Fruit fly (Drosophila melanogaster) whole organism, embryonic: ENCODE data around the gene CG7149.

ENCODE experiments used
- Antp ChIP-seq: fragments of 200-800 bp; sonication (Bioruptor generic); optimal IDR thresholded peaks from 3 replicates; lab custom pipeline; 2016; ENCODE audit warnings: missing biosample characterization, missing genetic modification characterization
- Atf3 ChIP-seq: fragments of 200-800 bp; sonication (Bioruptor generic); optimal IDR thresholded peaks from 3 replicates; lab custom pipeline; 2016; ENCODE audit warnings: missing biosample characterization, missing genetic modification characterization
- B-H1 ChIP-seq: fragments of 200-800 bp; sonication (Bioruptor generic); IDR thresholded peaks from 3 replicates; pipeline ENCODE4 v1.3.6; 2022; ENCODE audit warnings: missing biosample characterization, missing genetic modification characterization
- Bteb2 ChIP-seq: fragments of 200-800 bp; sonication (Bioruptor generic); optimal IDR thresholded peaks from 2 replicates; lab custom pipeline; 2016; ENCODE audit warnings: missing biosample characterization, missing genetic modification characterization
- CG10366 ChIP-seq: fragments of 200-800 bp; sonication (Bioruptor generic); IDR thresholded peaks from 2 replicates; pipeline ENCODE4 v1.3.6; 2022; ENCODE audit warnings: missing biosample characterization, missing genetic modification characterization
- CG10431 ChIP-seq: fragments of 200-800 bp; sonication (Bioruptor generic); optimal IDR thresholded peaks from 3 replicates; lab custom pipeline; 2018; ENCODE audit warnings: missing biosample characterization, mild to moderate bottlenecking, missing genetic modification characterization
- CG10654 ChIP-seq: fragments of 200-800 bp; sonication (Bioruptor generic); optimal IDR thresholded peaks from 2 replicates; lab custom pipeline; 2016; ENCODE audit warnings: missing biosample characterization, missing genetic modification characterization
- CG11247 ChIP-seq: fragments of 200-800 bp; sonication (Bioruptor generic); IDR thresholded peaks from 2 replicates; pipeline ENCODE4 v1.3.6; 2022; ENCODE audit warnings: missing biosample characterization, missing genetic modification characterization
- CG11504 ChIP-seq: fragments of 200-800 bp; sonication (Bioruptor generic); optimal IDR thresholded peaks from 3 replicates; lab custom pipeline; 2019; ENCODE audit warnings: missing biosample characterization, mild to moderate bottlenecking, missing genetic modification characterization, moderate library complexity
- CG1233 ChIP-seq: fragments of 200-800 bp; sonication (Bioruptor generic); optimal IDR thresholded peaks from 4 replicates; lab custom pipeline; 2018; ENCODE audit warnings: missing biosample characterization, mild to moderate bottlenecking, missing genetic modification characterization
- CG14050 ChIP-seq: fragments of 200-800 bp; sonication (Bioruptor generic); IDR thresholded peaks from 3 replicates; pipeline ENCODE4 v1.3.6; 2022; ENCODE audit warnings: missing biosample characterization, missing genetic modification characterization
- CG14667 ChIP-seq: fragments of 200-800 bp; sonication (Bioruptor generic); IDR thresholded peaks from 2 replicates; pipeline ENCODE4 v1.3.6; 2022; ENCODE audit warnings: missing biosample characterization, missing genetic modification characterization
- CG14710 ChIP-seq: fragments of 200-800 bp; sonication (Bioruptor generic); optimal IDR thresholded peaks from 3 replicates; lab custom pipeline; 2019; ENCODE audit warnings: missing biosample characterization, mild to moderate bottlenecking, missing genetic modification characterization, moderate library complexity
- CG1529 ChIP-seq: fragments of 200-800 bp; sonication (Bioruptor generic); optimal IDR thresholded peaks from 3 replicates; lab custom pipeline; 2018; ENCODE audit warnings: missing biosample characterization, missing genetic modification characterization
- CG1602 ChIP-seq: fragments of 200-800 bp; sonication (Bioruptor generic); optimal IDR thresholded peaks from 3 replicates; lab custom pipeline; 2016; ENCODE audit warnings: missing biosample characterization, missing genetic modification characterization
- CG16779 ChIP-seq: fragments of 200-800 bp; sonication (Bioruptor generic); IDR thresholded peaks from 2 replicates; pipeline ENCODE4 v1.3.6; 2022; ENCODE audit warnings: missing biosample characterization, missing genetic modification characterization
- CG18262 ChIP-seq: fragments of 200-800 bp; optimal IDR thresholded peaks from 3 replicates; lab custom pipeline; 2019; ENCODE audit warnings: missing biosample characterization, mild to moderate bottlenecking, missing genetic modification characterization, moderate library complexity
- CG31365 ChIP-seq: fragments of 200-800 bp; sonication (Bioruptor generic); optimal IDR thresholded peaks from 2 replicates; lab custom pipeline; 2018; ENCODE audit warnings: missing biosample characterization, mild to moderate bottlenecking, missing genetic modification characterization
- CG3407 ChIP-seq: fragments of 200-800 bp; sonication (Bioruptor generic); optimal IDR thresholded peaks from 2 replicates; lab custom pipeline; 2018; ENCODE audit warnings: missing biosample characterization, mild to moderate bottlenecking, missing genetic modification characterization
- CG4328 ChIP-seq: fragments of 200-800 bp; sonication (Bioruptor generic); optimal IDR thresholded peaks from 3 replicates; lab custom pipeline; 2017; ENCODE audit warnings: missing biosample characterization, missing genetic modification reagents, missing genetic modification characterization
- CG4424 ChIP-seq: fragments of 200-800 bp; sonication (Bioruptor generic); optimal IDR thresholded peaks from 3 replicates; lab custom pipeline; 2016; ENCODE audit warnings: missing biosample characterization, missing genetic modification characterization
- CG6765 ChIP-seq: fragments of 200-800 bp; sonication (Bioruptor generic); optimal IDR thresholded peaks from 3 replicates; lab custom pipeline; 2017; ENCODE audit warnings: missing biosample characterization, mild to moderate bottlenecking, missing genetic modification characterization
- CG8478 ChIP-seq: fragments of >200 bp; optimal IDR thresholded peaks from 2 replicates; lab custom pipeline; 2018
- D19B ChIP-seq: fragments of 200-800 bp; sonication (Bioruptor generic); optimal IDR thresholded peaks from 2 replicates; lab custom pipeline; 2017; ENCODE audit warnings: missing biosample characterization, mild to moderate bottlenecking, missing genetic modification characterization
- Dip2 ChIP-seq: fragments of 200-800 bp; sonication (Bioruptor generic); IDR thresholded peaks from 2 replicates; pipeline ENCODE4 v1.3.6; 2022; ENCODE audit warnings: missing biosample characterization, missing genetic modification characterization
- E2f2 ChIP-seq: fragments of 200-800 bp; sonication (Bioruptor generic); IDR thresholded peaks from 2 replicates; pipeline ENCODE4 v1.3.6; 2022; ENCODE audit warnings: missing biosample characterization, missing genetic modification characterization
- Ets97D ChIP-seq: fragments of 200-800 bp; sonication (Bioruptor generic); optimal IDR thresholded peaks from 3 replicates; lab custom pipeline; 2016; ENCODE audit warnings: missing biosample characterization, missing genetic modification characterization
- Fer2 ChIP-seq: fragments of 200-800 bp; sonication (Bioruptor generic); optimal IDR thresholded peaks from 2 replicates; lab custom pipeline; 2018; ENCODE audit warnings: missing biosample characterization, mild to moderate bottlenecking, missing genetic modification characterization, moderate library complexity
- Gug ChIP-seq: fragments of 200-800 bp; sonication (Bioruptor generic); IDR thresholded peaks from 4 replicates; pipeline ENCODE4 v1.3.6; 2022; ENCODE audit warnings: missing biosample characterization, missing genetic modification characterization
- Hsf ChIP-seq: fragments of 200-800 bp; sonication (Bioruptor generic); optimal IDR thresholded peaks from 3 replicates; lab custom pipeline; 2016; ENCODE audit warnings: missing biosample characterization, missing genetic modification characterization
- Mad ChIP-seq: fragments of 200-800 bp; sonication (Bioruptor generic); optimal IDR thresholded peaks from 2 replicates; lab custom pipeline; 2016; ENCODE audit warnings: missing biosample characterization, missing genetic modification characterization
- Sox100B ChIP-seq: fragments of 200-800 bp; sonication (Bioruptor generic); optimal IDR thresholded peaks from 3 replicates; lab custom pipeline; 2018; ENCODE audit warnings: missing biosample characterization, mild to moderate bottlenecking, missing genetic modification characterization
- Spps ChIP-seq: fragments of 200-800 bp; sonication (Bioruptor generic); optimal IDR thresholded peaks from 2 replicates; lab custom pipeline; 2018; ENCODE audit warnings: missing biosample characterization, mild to moderate bottlenecking, missing genetic modification characterization
- Taf1 ChIP-seq: fragments of 200-800 bp; sonication (Bioruptor generic); IDR thresholded peaks from 2 replicates; pipeline ENCODE4 v1.3.6; 2022; ENCODE audit warnings: missing biosample characterization, missing genetic modification characterization
- corto ChIP-seq: fragments of 200-800 bp; sonication (Bioruptor generic); optimal IDR thresholded peaks from 2 replicates; lab custom pipeline; 2016; ENCODE audit warnings: missing biosample characterization, mild to moderate bottlenecking, missing genetic modification characterization, moderate library complexity
- da ChIP-seq: fragments of 200-800 bp; sonication (Bioruptor generic); optimal IDR thresholded peaks from 2 replicates; lab custom pipeline; 2016; ENCODE audit warnings: missing biosample characterization, missing genetic modification characterization
- dm ChIP-seq: fragments of 200-800 bp; sonication (Bioruptor generic); optimal IDR thresholded peaks from 3 replicates; lab custom pipeline; 2016; ENCODE audit warnings: missing biosample characterization, missing genetic modification characterization
- gcm ChIP-seq: fragments of 200-800 bp; sonication (Bioruptor generic); optimal IDR thresholded peaks from 2 replicates; lab custom pipeline; 2019; ENCODE audit warnings: missing biosample characterization, mild to moderate bottlenecking, missing genetic modification characterization, moderate library complexity
- gcm2 ChIP-seq: fragments of 200-800 bp; sonication (Bioruptor generic); optimal IDR thresholded peaks from 2 replicates; lab custom pipeline; 2016; ENCODE audit warnings: missing biosample characterization, missing genetic modification characterization
- gem ChIP-seq: fragments of 200-800 bp; sonication (Bioruptor generic); optimal IDR thresholded peaks from 2 replicates; lab custom pipeline; 2019; ENCODE audit warnings: missing biosample characterization, mild to moderate bottlenecking, missing genetic modification characterization, moderate library complexity
- gt ChIP-seq: fragments of 200-800 bp; sonication (Bioruptor generic); IDR thresholded peaks from 2 replicates; pipeline ENCODE4 v1.3.6; 2022; ENCODE audit warnings: missing biosample characterization, missing genetic modification characterization
- hkb ChIP-seq, 2 experiments: fragments of 200-800 bp in 1 of 2; fragments of >200 bp in 1 of 2; sonication (Bioruptor generic) in 1 of 2; IDR thresholded peaks in 1 of 2; optimal IDR thresholded peaks in 1 of 2; 2 replicates each; pipeline versions ENCODE4 v1.3.6 to Lab custom; 2017 to 2022; ENCODE audit warnings: missing biosample characterization in 1 of 2, missing genetic modification characterization in 1 of 2
- hth ChIP-seq: fragments of >200 bp; optimal IDR thresholded peaks from 2 replicates; lab custom pipeline; 2017; ENCODE audit warnings: inconsistent platforms
- inv ChIP-seq: fragments of 200-800 bp; sonication (Bioruptor generic); IDR thresholded peaks from 2 replicates; pipeline ENCODE4 v1.3.6; 2022; ENCODE audit warnings: missing biosample characterization, missing genetic modification characterization; ENCODE audit not compliant: partially characterized antibody
- jigr1 ChIP-seq: fragments of 200-800 bp; sonication (Bioruptor generic); IDR thresholded peaks from 3 replicates; pipeline ENCODE4 v1.3.6; 2022; ENCODE audit warnings: missing biosample characterization, missing genetic modification characterization
- pfk ChIP-seq: fragments of 200-800 bp; sonication (Bioruptor generic); optimal IDR thresholded peaks from 2 replicates; lab custom pipeline; 2018; ENCODE audit warnings: missing biosample characterization, mild to moderate bottlenecking, missing genetic modification characterization, moderate library complexity
- run ChIP-seq: fragments of 200-800 bp; sonication (Bioruptor generic); optimal IDR thresholded peaks from 3 replicates; lab custom pipeline; 2018; ENCODE audit warnings: missing biosample characterization, mild to moderate bottlenecking, missing genetic modification characterization
- schlank ChIP-seq: fragments of 200-800 bp; sonication (Bioruptor generic); optimal IDR thresholded peaks from 2 replicates; lab custom pipeline; 2018; ENCODE audit warnings: missing biosample characterization, mild to moderate bottlenecking, missing genetic modification characterization
- sim ChIP-seq: fragments of 200-800 bp; sonication (Bioruptor generic); IDR thresholded peaks from 2 replicates; pipeline ENCODE4 v1.3.6; 2022; ENCODE audit warnings: missing biosample characterization, missing genetic modification characterization
- stc ChIP-seq: fragments of 200-800 bp; sonication (Bioruptor generic); IDR thresholded peaks from 2 replicates; pipeline ENCODE4 v1.3.6; 2022; ENCODE audit warnings: missing biosample characterization, missing genetic modification characterization
- trh ChIP-seq: fragments of 200-800 bp; sonication (Bioruptor generic); optimal IDR thresholded peaks from 2 replicates; lab custom pipeline; 2016; ENCODE audit warnings: missing biosample characterization, missing genetic modification characterization

The CG7149 gene

dm6 chr2L:7790448-7791355 is at the start of gene CG7149:
Gene CG7149 (minus strand): TSS chr2L:7790557.
- no peak for TF ChIP-seq corto (GFP tag; lab: Kevin White, UChicago)
- TF ChIP-seq CG11504 (tag; lab: Kevin White, UChicago), result no peak
- no peak for TF ChIP-seq CG10366 (GFP tag; lab: Robert Waterston, UW)
- no peak for TF ChIP-seq jigr1 (GFP tag; lab: Robert Waterston, UW)
- no peak for TF ChIP-seq CG10431
- TF ChIP-seq trh (GFP tag; lab: Kevin White, UChicago), result no peak
- peak; percentile 19 for TF ChIP-seq gem (tag; lab: Kevin White, UChicago)
- TF ChIP-seq Ets97D, result no peak
- TF ChIP-seq Gug, result no peak
- peak; percentile 5 for TF ChIP-seq CG4424 (GFP tag; lab: Kevin White, UChicago)
- no peak for TF ChIP-seq dm (GFP tag; lab: Kevin White, UChicago)
- 0 out of 2 replicates have a peak, but pooled peaks have one; percentile 27 for TF ChIP-seq CG16779 (GFP tag; lab: Robert Waterston, UW)
- TF ChIP-seq gt (GFP tag; lab: Robert Waterston, UW), result no peak
- TF ChIP-seq Mad (GFP tag; lab: Kevin White, UChicago), result no peak
- no peak for TF ChIP-seq CG31365 (tag; lab: Kevin White, UChicago)
- peak; percentile 21 for TF ChIP-seq Hsf (GFP tag; lab: Kevin White, UChicago)
- no peak for TF ChIP-seq D19B (GFP tag; lab: Kevin White, UChicago)
- TF ChIP-seq CG18262 (tag; lab: Kevin White, UChicago), result no peak
- TF ChIP-seq da (GFP tag; lab: Kevin White, UChicago), result no peak
- no peak for TF ChIP-seq CG14710 (tag; lab: Kevin White, UChicago)
- no peak for TF ChIP-seq hkb (optimal IDR thresholded peaks at IDR 0.05; lab: Kevin White, UChicago)
- peak; percentile 6; the same call in 1 of the 2 replicates for TF ChIP-seq hkb (GFP tag; IDR thresholded peaks at IDR 0.05; lab: Robert Waterston, UW)
- TF ChIP-seq CG6765 (GFP tag; lab: Kevin White, UChicago), result no peak
- TF ChIP-seq gcm (GFP tag; lab: Kevin White, UChicago), result no peak
- no peak for TF ChIP-seq pfk (GFP tag; lab: Kevin White, UChicago)
- TF ChIP-seq CG4328, result no peak
- TF ChIP-seq CG1233 (GFP tag; lab: Kevin White, UChicago), result no peak
- TF ChIP-seq Fer2 (tag; lab: Kevin White, UChicago), result no peak
- TF ChIP-seq Taf1, result no peak
- TF ChIP-seq CG11247 (GFP tag; lab: Robert Waterston, UW), result no peak
- TF ChIP-seq sim (GFP tag; lab: Robert Waterston, UW), result no peak
- peak; percentile 7 for TF ChIP-seq CG1529 (GFP tag; lab: Kevin White, UChicago)
- TF ChIP-seq CG10654 (GFP tag; lab: Kevin White, UChicago), result no peak
- no peak for TF ChIP-seq Sox100B (GFP tag; lab: Kevin White, UChicago)
- no peak for TF ChIP-seq E2f2
- no peak for TF ChIP-seq inv (GFP tag; lab: Robert Waterston, UW)
- no peak for TF ChIP-seq Bteb2
- TF ChIP-seq Dip2 (GFP tag; lab: Robert Waterston, UW), result no peak
- no peak for TF ChIP-seq CG14050 (GFP tag; lab: Robert Waterston, UW)
- TF ChIP-seq B-H1 (GFP tag; lab: Robert Waterston, UW), result no peak
- TF ChIP-seq run, result no peak
- TF ChIP-seq hth, result no peak
- no peak for TF ChIP-seq Atf3 (GFP tag; lab: Kevin White, UChicago)
- no peak for TF ChIP-seq stc
- no peak for TF ChIP-seq CG1602 (GFP tag; lab: Kevin White, UChicago)
- TF ChIP-seq schlank (tag; lab: Kevin White, UChicago), result no peak
- no peak for TF ChIP-seq CG3407 (GFP tag; lab: Kevin White, UChicago)
- TF ChIP-seq Antp, result no peak
- TF ChIP-seq CG8478 (lab: Kevin White, UChicago), result no peak
- no peak for TF ChIP-seq Spps
- no peak for TF ChIP-seq CG14667 (GFP tag; lab: Robert Waterston, UW)
- TF ChIP-seq gcm2 (GFP tag; lab: Kevin White, UChicago), result no peak
